Worm (Caenorhabditis elegans) whole organism, late embryonic: ENCODE results near the gene stdh-4.

Source experiments
- F13H6.1 ChIP-seq: sonication (generic microtip); optimal IDR thresholded peaks from 2 replicates; lab custom pipeline; 2016; ENCODE audit warnings: missing genetic modification characterization, missing compliant biosample characterization
- T23F11.4 ChIP-seq: fragments of 200-800 bp; sonication (Bioruptor generic); optimal IDR thresholded peaks from 2 replicates; lab custom pipeline; 2018; ENCODE audit warnings: mild to moderate bottlenecking, missing genetic modification characterization, missing compliant biosample characterization
- ahr-1 ChIP-seq: sonication (generic microtip); optimal IDR thresholded peaks from 2 replicates; lab custom pipeline; 2016; ENCODE audit warnings: missing genetic modification characterization, missing compliant biosample characterization
- ama-1 ChIP-seq: fragments of 150-350 bp; optimal IDR thresholded peaks from 2 replicates; lab custom pipeline; 2014
- ceh-48 ChIP-seq: sonication (generic microtip); optimal IDR thresholded peaks from 2 replicates; lab custom pipeline; 2016; ENCODE audit warnings: missing genetic modification characterization, inconsistent platforms, missing compliant biosample characterization
- dve-1 ChIP-seq: sonication (generic microtip); optimal IDR thresholded peaks from 2 replicates; lab custom pipeline; 2017; ENCODE audit warnings: antibody characterized with exemption, mild to moderate bottlenecking, missing genetic modification characterization, missing compliant biosample characterization
- fkh-10 ChIP-seq: fragments of 150-350 bp; optimal IDR thresholded peaks from 2 replicates; lab custom pipeline; 2014; ENCODE audit warnings: missing biosample characterization, missing genetic modification reagents, missing genetic modification characterization
- pha-4 ChIP-seq: fragments of 150-350 bp; optimal IDR thresholded peaks from 2 replicates; lab custom pipeline; 2018; ENCODE audit warnings: missing biosample characterization, missing genetic modification reagents, missing genetic modification characterization
- rnt-1 ChIP-seq: sonication (generic microtip); optimal IDR thresholded peaks from 2 replicates; lab custom pipeline; 2016; ENCODE audit warnings: missing genetic modification characterization, missing compliant biosample characterization
- sox-2 ChIP-seq: fragments of 200-800 bp; sonication (Bioruptor generic); IDR thresholded peaks from 2 replicates; pipeline ENCODE4 v1.3.6; 2022; ENCODE audit warnings: missing genetic modification reagents, missing genetic modification characterization, missing compliant biosample characterization
- tbx-2 ChIP-seq: sonication (generic microtip); optimal IDR thresholded peaks from 2 replicates; lab custom pipeline; 2016; ENCODE audit warnings: missing genetic modification characterization, missing compliant biosample characterization

DNA sequence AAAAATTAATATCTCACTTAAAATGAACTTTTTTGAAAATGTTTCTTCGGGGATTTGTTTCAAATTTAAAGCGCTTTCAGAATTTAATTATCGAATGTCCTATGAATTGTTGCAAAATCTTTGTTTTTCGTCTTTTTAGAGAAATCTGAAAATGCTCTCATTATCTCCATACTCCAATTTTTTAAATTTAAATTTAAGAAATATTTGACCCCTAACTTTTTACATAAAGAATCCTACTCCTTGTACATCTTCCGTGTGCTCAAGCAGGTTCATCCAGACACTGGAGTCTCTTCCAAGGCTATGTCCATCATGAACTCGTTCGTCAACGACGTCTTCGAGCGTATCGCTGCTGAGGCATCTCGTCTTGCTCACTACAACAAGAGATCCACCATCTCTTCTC is 12.9 kb upstream of the stdh-4 start, which contains the start of gene his-39:
- no peak for TF ChIP-seq F13H6.1
- no peak for TF ChIP-seq T23F11.4
- TF ChIP-seq dve-1 = no peak
- TF ChIP-seq tbx-2 (tag; lab: Kevin White, UChicago) = no peak
- TF ChIP-seq fkh-10 = no peak
- no peak for TF ChIP-seq rnt-1 (tag; lab: Kevin White, UChicago)
- TF ChIP-seq ceh-48 (tag; lab: Kevin White, UChicago) = no peak
- TF ChIP-seq sox-2 = no peak
- TF ChIP-seq ama-1 (lab: Kevin White, UChicago) = no peak
- TF ChIP-seq ahr-1 (tag; lab: Kevin White, UChicago) = no peak
- no peak for TF ChIP-seq pha-4
